Worm (Caenorhabditis elegans) whole organism, late embryonic: ENCODE data around the gene ZK666.2.

Source experiments
- C38D4.7 ChIP-seq: fragments of 200-800 bp; sonication (Bioruptor generic); optimal IDR thresholded peaks from 2 replicates; lab custom pipeline; 2018; ENCODE audit warnings: mild to moderate bottlenecking, missing genetic modification characterization, moderate library complexity, missing compliant biosample characterization
- K09A11.1 ChIP-seq: sonication (generic microtip); optimal IDR thresholded peaks from 2 replicates; lab custom pipeline; 2017; ENCODE audit warnings: antibody characterized with exemption, mild to moderate bottlenecking, missing genetic modification characterization, missing compliant biosample characterization; ENCODE audit not compliant: insufficient read depth
- T23F11.4 ChIP-seq: fragments of 200-800 bp; sonication (Bioruptor generic); optimal IDR thresholded peaks from 2 replicates; lab custom pipeline; 2018; ENCODE audit warnings: mild to moderate bottlenecking, missing genetic modification characterization, missing compliant biosample characterization
- Y22D7AL.16 ChIP-seq: sonication (generic microtip); optimal IDR thresholded peaks from 2 replicates; lab custom pipeline; 2016; ENCODE audit warnings: missing genetic modification characterization, missing compliant biosample characterization
- ceh-18 ChIP-seq: sonication (generic microtip); optimal IDR thresholded peaks from 2 replicates; lab custom pipeline; 2016; ENCODE audit warnings: missing genetic modification characterization, missing compliant biosample characterization
- ceh-19 ChIP-seq: fragments of 200-800 bp; sonication (Bioruptor generic); optimal IDR thresholded peaks from 2 replicates; lab custom pipeline; 2018; ENCODE audit warnings: mild to moderate bottlenecking, missing genetic modification characterization, missing compliant biosample characterization
- ceh-24 ChIP-seq: sonication (generic microtip); optimal IDR thresholded peaks from 2 replicates; lab custom pipeline; 2016; ENCODE audit warnings: mild to moderate bottlenecking, missing genetic modification characterization, missing compliant biosample characterization
- ceh-34 ChIP-seq: sonication (generic microtip); optimal IDR thresholded peaks from 2 replicates; lab custom pipeline; 2016; ENCODE audit warnings: mild to moderate bottlenecking, missing genetic modification characterization, missing compliant biosample characterization
- ceh-48 ChIP-seq: sonication (generic microtip); optimal IDR thresholded peaks from 2 replicates; lab custom pipeline; 2016; ENCODE audit warnings: missing genetic modification characterization, inconsistent platforms, missing compliant biosample characterization
- dve-1 ChIP-seq: sonication (generic microtip); optimal IDR thresholded peaks from 2 replicates; lab custom pipeline; 2017; ENCODE audit warnings: antibody characterized with exemption, mild to moderate bottlenecking, missing genetic modification characterization, missing compliant biosample characterization
- elt-2 ChIP-seq: sonication (generic microtip); optimal IDR thresholded peaks from 2 replicates; lab custom pipeline; 2016; ENCODE audit warnings: missing genetic modification reagents, missing genetic modification characterization, missing compliant biosample characterization
- elt-4 ChIP-seq: sonication (generic microtip); optimal IDR thresholded peaks from 2 replicates; lab custom pipeline; 2016; ENCODE audit warnings: missing genetic modification characterization, missing compliant biosample characterization
- ets-4 ChIP-seq: sonication (generic microtip); optimal IDR thresholded peaks from 2 replicates; lab custom pipeline; 2016; ENCODE audit warnings: missing genetic modification characterization, missing compliant biosample characterization
- fkh-10 ChIP-seq: fragments of 150-350 bp; optimal IDR thresholded peaks from 2 replicates; lab custom pipeline; 2014; ENCODE audit warnings: missing biosample characterization, missing genetic modification reagents, missing genetic modification characterization
- gmeb-2 ChIP-seq: sonication (generic microtip); optimal IDR thresholded peaks from 2 replicates; lab custom pipeline; 2016; ENCODE audit warnings: missing genetic modification characterization, inconsistent platforms, missing compliant biosample characterization
- hlh-13 ChIP-seq: fragments of 200-800 bp; sonication (Bioruptor generic); optimal IDR thresholded peaks from 2 replicates; lab custom pipeline; 2018; ENCODE audit warnings: mild to moderate bottlenecking, missing genetic modification characterization, missing compliant biosample characterization
- hlh-15 ChIP-seq: sonication (generic microtip); optimal IDR thresholded peaks from 2 replicates; lab custom pipeline; 2016; ENCODE audit warnings: missing genetic modification characterization, missing compliant biosample characterization
- hlh-6 ChIP-seq: sonication (generic microtip); optimal IDR thresholded peaks from 2 replicates; lab custom pipeline; 2016; ENCODE audit warnings: missing genotype, missing genetic modification characterization, missing compliant biosample characterization
- hlh-8 ChIP-seq: sonication (generic microtip); optimal IDR thresholded peaks from 2 replicates; lab custom pipeline; 2016; ENCODE audit warnings: missing genotype, missing genetic modification characterization, missing compliant biosample characterization
- madf-2 ChIP-seq: sonication (generic microtip); optimal IDR thresholded peaks from 2 replicates; lab custom pipeline; 2017; ENCODE audit warnings: missing genetic modification characterization, missing compliant biosample characterization
- mec-3 ChIP-seq: sonication (generic microtip); optimal IDR thresholded peaks from 2 replicates; lab custom pipeline; 2016; ENCODE audit warnings: borderline replicate concordance, missing genetic modification characterization, missing compliant biosample characterization
- npax-4 ChIP-seq: sonication (generic microtip); optimal IDR thresholded peaks from 2 replicates; lab custom pipeline; 2016; ENCODE audit warnings: missing genetic modification characterization, missing compliant biosample characterization
- odd-2 ChIP-seq: sonication (generic microtip); optimal IDR thresholded peaks from 2 replicates; lab custom pipeline; 2017; ENCODE audit warnings: antibody characterized with exemption, mild to moderate bottlenecking, missing genetic modification characterization, missing compliant biosample characterization
- pag-3 ChIP-seq: sonication (generic microtip); optimal IDR thresholded peaks from 2 replicates; lab custom pipeline; 2016; ENCODE audit warnings: missing compliant biosample characterization, missing genetic modification characterization, borderline replicate concordance
- pax-1 ChIP-seq: fragments of 150-350 bp; optimal IDR thresholded peaks from 2 replicates; lab custom pipeline; 2014; ENCODE audit warnings: missing biosample characterization, missing genetic modification characterization
- pha-4 ChIP-seq: fragments of 150-350 bp; optimal IDR thresholded peaks from 2 replicates; lab custom pipeline; 2018; ENCODE audit warnings: missing biosample characterization, missing genetic modification reagents, missing genetic modification characterization
- ref-2 ChIP-seq: sonication (generic microtip); optimal IDR thresholded peaks from 2 replicates; lab custom pipeline; 2016; ENCODE audit warnings: missing genetic modification characterization, missing compliant biosample characterization
- sox-4 ChIP-seq: sonication (generic microtip); optimal IDR thresholded peaks from 2 replicates; lab custom pipeline; 2017; ENCODE audit warnings: mild to moderate bottlenecking, missing genetic modification characterization, inconsistent platforms, missing compliant biosample characterization
- tbx-2 ChIP-seq: sonication (generic microtip); optimal IDR thresholded peaks from 2 replicates; lab custom pipeline; 2016; ENCODE audit warnings: missing genetic modification characterization, missing compliant biosample characterization
- unc-3 ChIP-seq, 2 experiments: fragments of 200-800 bp in 1 of 2; sonication (Bioruptor generic) in 1 of 2; sonication (generic microtip) in 1 of 2; conservative IDR thresholded peaks in 1 of 2; optimal IDR thresholded peaks in 1 of 2; 2 replicates each; pipeline versions ENCODE4 v1.3.6 to Lab custom; 2016 to 2022; ENCODE audit warnings: missing compliant biosample characterization in 2 of 2, missing genetic modification characterization in 2 of 2, missing genetic modification reagents in 1 of 2
- unc-55 ChIP-seq: sonication (generic microtip); optimal IDR thresholded peaks from 2 replicates; lab custom pipeline; 2017; ENCODE audit warnings: missing biosample characterization, missing genetic modification reagents, missing genetic modification characterization
- zip-5 ChIP-seq: sonication (generic microtip); optimal IDR thresholded peaks from 2 replicates; lab custom pipeline; 2016; ENCODE audit warnings: missing genetic modification characterization, missing compliant biosample characterization
- ztf-16 ChIP-seq: sonication (generic microtip); optimal IDR thresholded peaks from 2 replicates; lab custom pipeline; 2017; ENCODE audit warnings: missing genetic modification characterization, missing compliant biosample characterization

ZK666.2 gene

DNA sequence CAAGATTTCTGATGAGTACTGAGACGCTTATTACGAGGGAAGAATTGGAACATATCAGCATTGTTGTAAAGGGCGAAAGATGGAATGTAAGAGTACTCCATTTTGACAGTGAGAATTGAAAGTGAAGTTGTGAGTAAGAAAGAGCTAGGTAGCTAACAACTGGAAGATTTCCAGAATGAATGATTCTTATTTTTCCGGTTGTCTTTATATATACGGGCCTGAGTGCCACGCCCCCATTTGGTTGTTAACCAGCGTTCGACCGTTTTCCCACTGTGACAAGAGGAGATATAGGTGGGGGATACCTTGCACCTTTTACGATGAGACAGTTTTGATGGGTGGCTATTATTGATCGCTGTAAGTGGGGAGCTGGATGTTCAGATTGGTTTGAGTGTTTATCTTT is 443 bp downstream of the ZK666.2 start, which contains the start of gene ZK666.1:
Gene ZK666.1 (minus strand): TSS at position 101 of the 400 bp plus-strand sequence.
- TF ChIP-seq pag-3 (no peak), tbx-2 (tag; lab: Kevin White, UChicago) (no peak)

DNA sequence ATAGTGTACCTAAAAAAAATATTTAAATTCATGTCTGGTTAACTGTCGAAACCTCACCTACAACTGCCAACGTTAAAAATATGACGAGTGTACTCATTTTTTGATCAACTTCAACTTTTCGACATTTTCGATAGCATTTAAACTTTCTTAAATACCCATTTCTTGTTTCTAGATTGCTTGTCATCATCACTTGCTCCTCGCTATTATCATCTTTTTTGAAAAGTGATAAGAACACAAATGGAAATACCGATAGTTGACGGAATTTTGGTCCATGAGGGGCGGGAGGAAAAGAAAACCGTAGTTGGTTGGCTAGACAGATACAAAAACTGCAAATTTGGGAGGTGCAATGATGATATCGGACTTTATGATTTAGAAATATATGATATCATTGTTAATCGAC is 1.5 kb downstream of the ZK666.2 start, which contains the start of gene clec-143:
Gene clec-143 (minus strand): TSS at position 139 of the 400 bp plus-strand sequence.
- TF ChIP-seq ztf-16 (tag; lab: Kevin White, UChicago) (no peak), elt-4 (no peak), gmeb-2 (tag; lab: Kevin White, UChicago) (no peak), hlh-8 (tag; lab: Kevin White, UChicago) (no peak), T23F11.4 (GFP tag; lab: Kevin White, UChicago) (no peak), sox-4 (tag; lab: Kevin White, UChicago) (no peak), ceh-34 (tag; lab: Kevin White, UChicago) (no peak), zip-5 (tag; lab: Kevin White, UChicago) (no peak), ets-4 (tag; lab: Kevin White, UChicago) (no peak), fkh-10 (GFP tag; lab: Kevin White, UChicago) (no peak), ceh-24 (no peak), dve-1 (tag; lab: Kevin White, UChicago) (no peak)

- no peak for TF ChIP-seq hlh-6 (tag; lab: Kevin White, UChicago)
- no peak for TF ChIP-seq ceh-24
- TF ChIP-seq C38D4.7 (GFP tag; lab: Kevin White, UChicago), result no peak
Measured at ce11 chrII:10466552-10466951, 5.1 kb downstream of the ZK666.2 start, which contains the start of gene tnc-2. TSS of gene tnc-2 (plus strand) at chrII:10466852.

ce11 chrII:10464230-10464920 is 7.3 kb downstream of the ZK666.2 start, which contains the start of the genes ZK673.6 and sdz-37:
TSS of gene ZK673.6 (minus strand) at chrII:10464330.
TSS of gene sdz-37 (plus strand) at chrII:10464870.
- TF ChIP-seq ceh-19 (GFP tag; lab: Kevin White, UChicago) (no peak), ref-2 (tag; lab: Kevin White, UChicago) (no peak), hlh-15 (no peak), unc-3 (GFP tag; conservative IDR thresholded peaks at IDR 0.05; lab: Robert Waterston, UW) (no peak), unc-3 (tag; optimal IDR thresholded peaks at IDR 0.05; lab: Kevin White, UChicago) (no peak)

DNA sequence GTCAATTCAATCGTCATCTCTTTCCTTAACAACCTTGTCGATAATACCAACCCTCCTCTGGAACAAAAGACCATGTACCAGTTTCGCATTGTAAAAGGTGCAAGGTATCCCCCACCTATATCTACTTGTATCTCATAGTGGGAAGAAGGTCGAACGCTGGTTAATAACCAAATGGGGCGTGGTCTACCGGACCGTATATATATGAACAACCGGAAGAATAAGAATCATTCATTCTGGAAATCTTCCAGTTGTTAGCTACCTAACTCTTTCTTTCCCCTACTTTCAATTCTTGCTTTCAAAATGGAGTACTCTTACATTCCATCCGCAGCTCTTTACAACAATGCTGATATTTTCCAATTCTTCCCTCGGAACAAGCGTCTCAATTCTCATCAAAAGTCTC is 10.5 kb downstream of the ZK666.2 start, which contains the start of gene ZK673.5:
Gene ZK673.5 (plus strand): TSS at position 301 of the 400 bp plus-strand sequence.
- no peak for TF ChIP-seq pha-4 (tag; lab: Kevin White, UChicago)
- TF ChIP-seq fkh-10 (GFP tag; lab: Kevin White, UChicago), result no peak
- no peak for TF ChIP-seq hlh-13 (GFP tag; lab: Kevin White, UChicago)
- no peak for TF ChIP-seq Y22D7AL.16 (tag; lab: Kevin White, UChicago)
- TF ChIP-seq zip-5 (tag; lab: Kevin White, UChicago), result no peak
- TF ChIP-seq npax-4 (tag; lab: Kevin White, UChicago), result no peak
- no peak for TF ChIP-seq T23F11.4 (GFP tag; lab: Kevin White, UChicago)
- no peak for TF ChIP-seq ceh-18 (tag; lab: Kevin White, UChicago)
- no peak for TF ChIP-seq madf-2 (tag; lab: Kevin White, UChicago)
- no peak for TF ChIP-seq ref-2 (tag; lab: Kevin White, UChicago)
- no peak for TF ChIP-seq odd-2 (tag; lab: Kevin White, UChicago)
- TF ChIP-seq, all 69 proteins: peak for 0

- no peak for TF ChIP-seq pax-1
- no peak for TF ChIP-seq mec-3 (tag; lab: Kevin White, UChicago)
- TF ChIP-seq hlh-13 (GFP tag; lab: Kevin White, UChicago), result no peak
- TF ChIP-seq pha-4 (tag; lab: Kevin White, UChicago), result no peak
- no peak for TF ChIP-seq npax-4 (tag; lab: Kevin White, UChicago)
- no peak for TF ChIP-seq ceh-48 (tag; lab: Kevin White, UChicago)
- no peak for TF ChIP-seq elt-2
- TF ChIP-seq unc-55, result no peak
- no peak for TF ChIP-seq K09A11.1
Measured at ce11 chrII:10456979-10457378, 14.7 kb downstream of the ZK666.2 start, which contains the start of gene ZK673.11. TSS of gene ZK673.11 (plus strand) at chrII:10457279.
